Worm (Caenorhabditis elegans) whole organism, L2 larva: Measurements from ENCODE around the gene hxk-3.

Source experiments
- ZK546.5 ChIP-seq: sonication (generic microtip); optimal IDR thresholded peaks from 2 replicates; lab custom pipeline; 2017; ENCODE audit warnings: missing biosample characterization, missing genetic modification characterization
- alr-1 ChIP-seq: fragments of 150-350 bp; optimal IDR thresholded peaks from 2 replicates; lab custom pipeline; 2014; ENCODE audit warnings: missing biosample characterization, missing genetic modification characterization
- blmp-1 ChIP-seq: sonication (generic microtip); optimal IDR thresholded peaks from 2 replicates; lab custom pipeline; 2017; ENCODE audit warnings: missing genetic modification characterization, mild to moderate bottlenecking, missing compliant biosample characterization, antibody characterized with exemption, moderate library complexity; ENCODE audit not compliant: insufficient read depth
- ceh-82 ChIP-seq: fragments of 150-350 bp; optimal IDR thresholded peaks from 2 replicates; lab custom pipeline; 2014; ENCODE audit warnings: missing biosample characterization, missing genetic modification characterization
- crh-2 ChIP-seq: sonication (generic microtip); optimal IDR thresholded peaks from 2 replicates; lab custom pipeline; 2017; ENCODE audit warnings: missing biosample characterization, missing genetic modification characterization
- fos-1 ChIP-seq: fragments of 150-350 bp; optimal IDR thresholded peaks from 2 replicates; lab custom pipeline; 2014; ENCODE audit warnings: missing biosample characterization, missing genetic modification characterization
- lin-11 ChIP-seq: fragments of 150-350 bp; sonication (generic microtip); optimal IDR thresholded peaks from 2 replicates; lab custom pipeline; 2014; ENCODE audit warnings: missing biosample characterization, missing genetic modification characterization, inconsistent platforms, mixed read lengths
- mab-5 ChIP-seq: fragments of 150-350 bp; optimal IDR thresholded peaks from 2 replicates; lab custom pipeline; 2014; ENCODE audit warnings: missing biosample characterization, missing genetic modification characterization
- nhr-11 ChIP-seq: fragments of 150-350 bp; optimal IDR thresholded peaks from 2 replicates; lab custom pipeline; 2014; ENCODE audit warnings: missing biosample characterization, missing genetic modification characterization
- sma-9 ChIP-seq, 2 experiments: fragments of 150-350 bp in 1 of 2; sonication (generic microtip) in 1 of 2; optimal IDR thresholded peaks; 2 replicates each; lab custom pipeline; 2014 to 2016; ENCODE audit warnings: missing genetic modification characterization in 2 of 2, mild to moderate bottlenecking in 1 of 2, missing biosample characterization in 1 of 2, missing compliant biosample characterization in 1 of 2, missing genetic modification reagents in 1 of 2, moderate library complexity in 1 of 2
- snpc-4 ChIP-seq: fragments of 150-350 bp; optimal IDR thresholded peaks from 2 replicates; lab custom pipeline; 2014; ENCODE audit warnings: missing biosample characterization, missing genetic modification characterization
- unc-55 ChIP-seq: fragments of 150-350 bp; sonication (generic microtip); optimal IDR thresholded peaks from 3 replicates; lab custom pipeline; 2014; ENCODE audit warnings: missing biosample characterization, missing genetic modification reagents, missing genetic modification characterization

DNA sequence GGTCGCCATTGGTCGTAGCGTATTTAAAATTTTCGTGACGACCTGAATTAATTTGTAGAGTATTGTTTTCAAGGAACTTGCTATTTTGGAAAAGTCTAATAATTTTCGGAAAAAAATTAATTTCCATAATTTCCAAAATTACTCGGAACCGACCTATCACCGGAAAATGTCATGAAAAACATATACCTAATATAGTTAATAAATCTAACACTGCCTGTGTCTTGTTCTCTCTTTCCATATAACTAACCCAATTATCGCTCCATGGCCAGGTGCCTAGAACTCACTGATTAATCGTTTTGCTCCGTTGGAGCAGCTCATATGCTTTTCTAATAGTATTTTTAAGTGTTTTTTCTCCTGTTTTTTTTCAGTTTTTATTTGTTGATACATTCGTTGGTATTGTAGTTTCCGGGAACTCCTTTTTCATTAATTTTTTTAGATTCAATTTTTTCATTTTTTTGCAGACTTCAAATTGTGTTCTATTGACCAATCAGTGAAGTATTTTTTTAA, 12.4 kb upstream of the hxk-3 start, which contains the start of gene Y77E11A.16:
- TF ChIP-seq blmp-1 (tag; lab: Kevin White, UChicago) (no peak), fos-1 (no peak), nhr-11 (tag; lab: Kevin White, UChicago) (no peak), ceh-82 (no peak), mab-5 (no peak), crh-2 (tag; lab: Kevin White, UChicago) (no peak), alr-1 (no peak), snpc-4 (tag; lab: Kevin White, UChicago) (no peak), lin-11 (no peak), unc-55 (GFP tag; lab: Kevin White, UChicago) (no peak), sma-9 (GFP tag; optimal IDR thresholded peaks at IDR 0.05; lab: Kevin White, UChicago) (no peak), sma-9 (tag; optimal IDR thresholded peaks at IDR 0.05; lab: Kevin White, UChicago) (no peak), ZK546.5 (tag; lab: Kevin White, UChicago) (no peak)
